Fruit fly (Drosophila melanogaster): ENCODE data around the gene CG4408.

Gene CG4408

DNA sequence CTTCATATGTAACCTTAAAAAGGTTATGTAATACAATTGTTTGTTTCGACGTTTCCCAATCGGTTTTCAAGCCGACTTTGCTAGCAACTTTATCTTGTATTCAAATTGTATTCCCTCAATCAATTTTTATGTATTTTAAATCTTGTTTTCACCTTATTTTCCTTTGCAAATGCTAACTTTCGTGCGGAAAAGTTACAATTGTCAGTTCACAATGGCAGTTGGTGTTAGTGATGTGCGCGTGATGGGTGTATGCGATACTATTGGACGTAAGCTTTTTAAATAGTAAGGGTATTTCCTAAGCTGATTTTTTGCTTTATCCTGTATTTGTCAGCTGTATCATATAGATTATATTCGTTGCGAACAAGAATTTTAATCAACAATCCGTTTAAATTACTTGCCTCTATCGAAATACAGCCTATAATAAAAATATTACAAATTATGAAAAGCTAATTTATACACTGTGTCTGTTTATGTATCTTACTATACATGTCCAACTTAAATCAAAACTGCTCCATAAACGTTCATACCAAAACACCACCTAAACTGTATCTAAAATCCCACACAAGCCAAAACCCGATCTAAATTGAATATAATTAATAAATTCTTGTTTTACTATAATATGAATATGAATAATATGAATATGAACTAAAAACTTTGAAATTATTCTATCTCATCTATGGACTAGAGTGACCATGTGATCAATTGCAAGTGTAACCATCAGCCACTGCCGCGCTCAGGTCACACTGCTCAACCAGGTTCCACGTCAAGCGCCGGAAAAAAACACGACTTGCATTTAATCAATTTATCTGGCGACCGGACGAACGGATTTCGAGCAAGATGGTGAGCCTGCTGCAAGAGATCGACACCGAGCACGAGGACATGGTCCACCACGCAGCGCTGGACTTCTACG is 7.3 kb downstream of the CG4408 start, which contains the start of the genes ATPsynCF6 and Sec13 (continued):
- TF ChIP-seq Myb (GFP tag; optimal IDR thresholded peaks at IDR 0.05) (peak; percentile 13), Abd-B (GFP tag; optimal IDR thresholded peaks at IDR 0.05) (peak; percentile 62), CG1832 (GFP tag; optimal IDR thresholded peaks at IDR 0.05) (no peak), Rfx (GFP tag; IDR thresholded peaks at IDR 0.05) (peak; percentile 78), maf-S (GFP tag; optimal IDR thresholded peaks at IDR 0.05) (peak; percentile 8), Six4 (GFP tag; optimal IDR thresholded peaks at IDR 0.05) (peak; percentile 34), CG34422 (GFP tag; IDR thresholded peaks at IDR 0.05) (peak; percentile 11; the same call in 1 of the 3 replicates), danr (GFP tag; IDR thresholded peaks at IDR 0.05) (no peak), pita (GFP tag; optimal IDR thresholded peaks at IDR 0.05) (no peak), CG8944 (GFP tag; optimal IDR thresholded peaks at IDR 0.05) (peak; percentile 33), CG9215 (GFP tag; IDR thresholded peaks at IDR 0.05) (peak; percentile 57), vfl (GFP tag; optimal IDR thresholded peaks at IDR 0.05) (no peak), sr (GFP tag; IDR thresholded peaks at IDR 0.05) (no peak), bcd (GFP tag; optimal IDR thresholded peaks at IDR 0.05) (peak; percentile 54), bigmax (GFP tag; optimal IDR thresholded peaks at IDR 0.05) (peak; percentile 85), HmgD (GFP tag; optimal IDR thresholded peaks at IDR 0.05) (peak; percentile 18), CG32772 (GFP tag; IDR thresholded peaks at IDR 0.05) (peak; percentile 17; the same call in 1 of the 2 replicates), B-H1 (GFP tag; IDR thresholded peaks at IDR 0.05) (peak; percentile 18; the same call in 2 of the 3 replicates), Dll (GFP tag; IDR thresholded peaks at IDR 0.05; ENCODE audit: partially characterized antibody) (peak; percentile 91), CG9609 (GFP tag; optimal IDR thresholded peaks at IDR 0.05) (no peak), mld (GFP tag; IDR thresholded peaks at IDR 0.05; ENCODE audit: partially characterized antibody) (peak; percentile 86), CG12155 (GFP tag; optimal IDR thresholded peaks at IDR 0.05) (peak; percentile 20), Trl (optimal IDR thresholded peaks at IDR 0.05) (no peak), Trl (GFP tag; optimal IDR thresholded peaks at IDR 0.05) (peak; percentile 41), CG4854 (GFP tag; optimal IDR thresholded peaks at IDR 0.05) (peak; percentile 26), inv (GFP tag; IDR thresholded peaks at IDR 0.05; ENCODE audit: partially characterized antibody) (peak; percentile 95), onecut (GFP tag; IDR thresholded peaks at IDR 0.05) (no peak), ap (GFP tag; IDR thresholded peaks at IDR 0.05) (peak; percentile 20; the same call in 1 of the 2 replicates), dimm (GFP tag; IDR thresholded peaks at IDR 0.05) (no peak), cg (GFP tag; optimal IDR thresholded peaks at IDR 0.05) (no peak), zfh2 (GFP tag; optimal IDR thresholded peaks at IDR 0.05) (peak; percentile 31), Nf-YC (tag; optimal IDR thresholded peaks at IDR 0.05) (peak; percentile 43), cato (GFP tag; optimal IDR thresholded peaks at IDR 0.05; ENCODE audit: borderline replicate concordance) (peak; percentile 9), Ravus (GFP tag; IDR thresholded peaks at IDR 0.05) (no peak), CG1647 (GFP tag; optimal IDR thresholded peaks at IDR 0.05) (no peak), ato (GFP tag; IDR thresholded peaks at IDR 0.05; ENCODE audit: partially characterized antibody) (peak; percentile 94), her (GFP tag; optimal IDR thresholded peaks at IDR 0.05) (peak; percentile 10), da (GFP tag; optimal IDR thresholded peaks at IDR 0.05) (no peak), kay (GFP tag; optimal IDR thresholded peaks at IDR 0.05) (peak; percentile 1), CG4424 (GFP tag; optimal IDR thresholded peaks at IDR 0.05) (peak; percentile 61), CG10543 (GFP tag; optimal IDR thresholded peaks at IDR 0.05) (peak; percentile 73), Chrac-16 (GFP tag; optimal IDR thresholded peaks at IDR 0.05) (no peak), CG32532 (GFP tag; IDR thresholded peaks at IDR 0.05) (peak; percentile 77), CG7372 (GFP tag; IDR thresholded peaks at IDR 0.05) (0 out of 2 replicates have a peak, but pooled peaks have one; percentile 35), Poxn (GFP tag; IDR thresholded peaks at IDR 0.05) (peak; percentile 3; the same call in 1 of the 2 replicates), ase (GFP tag; IDR thresholded peaks at IDR 0.05) (peak; percentile 56; the same call in 1 of the 3 replicates), trh (GFP tag; optimal IDR thresholded peaks at IDR 0.05) (no peak), unpg (GFP tag; optimal IDR thresholded peaks at IDR 0.05) (peak; percentile 46), ftz-f1 (GFP tag; optimal IDR thresholded peaks at IDR 0.05) (no peak), tin (GFP tag; optimal IDR thresholded peaks at IDR 0.05) (peak; percentile 57)

All from whole organism, embryonic.